Fruit fly (Drosophila melanogaster) whole organism, embryonic: ENCODE results near the gene Mad.

Experiments used
- Adf1 ChIP-seq: fragments of 200-800 bp; sonication (Bioruptor generic); IDR thresholded peaks from 2 replicates; pipeline ENCODE4 v1.3.6; 2022; ENCODE audit warnings: missing biosample characterization, missing genetic modification characterization
- B-H2 ChIP-seq: fragments of 200-800 bp; sonication (Bioruptor generic); optimal IDR thresholded peaks from 2 replicates; lab custom pipeline; 2018; ENCODE audit warnings: missing biosample characterization, mild to moderate bottlenecking, missing genetic modification characterization
- Bgb ChIP-seq: fragments of 200-800 bp; sonication (Bioruptor generic); IDR thresholded peaks from 2 replicates; pipeline ENCODE4 v1.3.6; 2022; ENCODE audit warnings: missing biosample characterization, missing genetic modification characterization; ENCODE audit not compliant: partially characterized antibody
- CG10979 ChIP-seq: fragments of 200-800 bp; sonication (Bioruptor generic); optimal IDR thresholded peaks from 2 replicates; lab custom pipeline; 2018; ENCODE audit warnings: missing biosample characterization, mild to moderate bottlenecking, missing genetic modification characterization, moderate library complexity
- CG13296 ChIP-seq: fragments of 200-800 bp; sonication (Bioruptor generic); optimal IDR thresholded peaks from 3 replicates; lab custom pipeline; 2018; ENCODE audit warnings: missing biosample characterization, mild to moderate bottlenecking, missing genetic modification characterization
- CG18476 ChIP-seq: fragments of 200-800 bp; sonication (Bioruptor generic); optimal IDR thresholded peaks from 2 replicates; lab custom pipeline; 2016; ENCODE audit warnings: missing biosample characterization, mild to moderate bottlenecking, missing genetic modification characterization
- CG34224 ChIP-seq: fragments of 200-800 bp; sonication (Bioruptor generic); IDR thresholded peaks from 3 replicates; pipeline ENCODE4 v1.3.6; 2022; ENCODE audit warnings: missing biosample characterization, missing genetic modification characterization; ENCODE audit not compliant: partially characterized antibody
- CG34376 ChIP-seq: fragments of 200-800 bp; sonication (Bioruptor generic); optimal IDR thresholded peaks from 2 replicates; lab custom pipeline; 2018; ENCODE audit warnings: missing biosample characterization, mild to moderate bottlenecking, missing genetic modification characterization
- CG6272 ChIP-seq: fragments of 200-800 bp; sonication (Bioruptor generic); IDR thresholded peaks from 2 replicates; pipeline ENCODE4 v1.3.6; 2022; ENCODE audit warnings: missing biosample characterization, missing genetic modification characterization
- CG8359 ChIP-seq: fragments of 200-800 bp; sonication (Bioruptor generic); optimal IDR thresholded peaks from 2 replicates; lab custom pipeline; 2017; ENCODE audit warnings: missing biosample characterization, mild to moderate bottlenecking, missing genetic modification characterization, borderline replicate concordance
- CG9609 ChIP-seq: fragments of 200-800 bp; sonication (Bioruptor generic); optimal IDR thresholded peaks from 3 replicates; lab custom pipeline; 2016; ENCODE audit warnings: missing biosample characterization, missing genetic modification characterization
- Dbx ChIP-seq: fragments of 200-800 bp; sonication (Bioruptor generic); IDR thresholded peaks from 3 replicates; pipeline ENCODE4 v1.3.6; 2022; ENCODE audit warnings: missing biosample characterization, missing genetic modification characterization
- Drgx ChIP-seq: fragments of 200-800 bp; sonication (Bioruptor generic); IDR thresholded peaks from 2 replicates; pipeline ENCODE4 v1.3.6; 2022; ENCODE audit warnings: missing biosample characterization, missing genetic modification characterization
- E2f2 ChIP-seq: fragments of 200-800 bp; sonication (Bioruptor generic); IDR thresholded peaks from 2 replicates; pipeline ENCODE4 v1.3.6; 2022; ENCODE audit warnings: missing biosample characterization, missing genetic modification characterization
- Fer1 ChIP-seq: fragments of 200-800 bp; sonication (Bioruptor generic); optimal IDR thresholded peaks from 2 replicates; lab custom pipeline; 2017; ENCODE audit warnings: missing biosample characterization, mild to moderate bottlenecking, missing genetic modification characterization
- HLH4C ChIP-seq: fragments of 200-800 bp; sonication (Bioruptor generic); IDR thresholded peaks from 3 replicates; pipeline ENCODE4 v1.3.6; 2022; ENCODE audit warnings: missing biosample characterization, missing genetic modification characterization; ENCODE audit not compliant: partially characterized antibody
- Hmx ChIP-seq: fragments of 200-800 bp; sonication (Bioruptor generic); optimal IDR thresholded peaks from 2 replicates; lab custom pipeline; 2016; ENCODE audit warnings: missing biosample characterization, missing genetic modification characterization
- Jarid2 ChIP-seq: fragments of 200-800 bp; sonication (Bioruptor generic); optimal IDR thresholded peaks from 3 replicates; lab custom pipeline; 2017; ENCODE audit warnings: mild to moderate bottlenecking, missing biosample characterization, missing genetic modification reagents, missing genetic modification characterization
- Med ChIP-seq: fragments of 200-800 bp; sonication (Bioruptor generic); peaks from one replicate; lab custom pipeline; 2016; ENCODE audit warnings: missing biosample characterization, missing genetic modification characterization, mild to moderate bottlenecking, inconsistent platforms, moderate library complexity
- NFAT ChIP-seq: fragments of 200-800 bp; sonication (Bioruptor generic); IDR thresholded peaks from 2 replicates; pipeline ENCODE4 v1.3.6; 2022; ENCODE audit warnings: missing biosample characterization, missing genetic modification characterization
- Oaz ChIP-seq: fragments of 200-800 bp; sonication (Bioruptor generic); IDR thresholded peaks from 2 replicates; pipeline ENCODE4 v1.3.6; 2022; ENCODE audit warnings: missing biosample characterization, missing genetic modification characterization
- Rfx ChIP-seq: fragments of 200-800 bp; sonication (Bioruptor generic); IDR thresholded peaks from 2 replicates; pipeline ENCODE4 v1.3.6; 2022; ENCODE audit warnings: missing biosample characterization, missing genetic modification characterization
- chinmo ChIP-seq: fragments of 200-800 bp; sonication (Bioruptor generic); IDR thresholded peaks from 4 replicates; pipeline ENCODE4 v1.3.6; 2022; ENCODE audit warnings: missing biosample characterization, missing genetic modification characterization; ENCODE audit not compliant: partially characterized antibody
- chm ChIP-seq: fragments of 200-800 bp; sonication (Bioruptor generic); IDR thresholded peaks from 2 replicates; pipeline ENCODE4 v1.3.6; 2022; ENCODE audit warnings: missing biosample characterization, missing genetic modification characterization
- ci ChIP-seq: fragments of 200-800 bp; sonication (Bioruptor generic); IDR thresholded peaks from 3 replicates; pipeline ENCODE4 v1.3.6; 2022; ENCODE audit warnings: missing biosample characterization, missing genetic modification characterization
- crp ChIP-seq, 2 experiments: fragments of 200-800 bp; sonication (Bioruptor generic); optimal IDR thresholded peaks; 2 replicates in 1 of 2; 3 replicates in 1 of 2; lab custom pipeline; 2017; ENCODE audit warnings: missing biosample characterization in 2 of 2, missing genetic modification characterization in 2 of 2, mild to moderate bottlenecking in 1 of 2, moderate library complexity in 1 of 2
- dan ChIP-seq: fragments of 200-800 bp; sonication (Bioruptor generic); IDR thresholded peaks from 2 replicates; pipeline ENCODE4 v1.3.6; 2022; ENCODE audit warnings: missing biosample characterization, missing genetic modification characterization
- dpn ChIP-seq, 2 experiments: fragments of 200-800 bp; sonication (Bioruptor generic); optimal IDR thresholded peaks; 3 replicates each; lab custom pipeline; 2016; ENCODE audit warnings: missing biosample characterization in 2 of 2, missing genetic modification characterization in 2 of 2
- lab ChIP-seq: fragments of 200-800 bp; sonication (Bioruptor generic); optimal IDR thresholded peaks from 3 replicates; lab custom pipeline; 2017; ENCODE audit warnings: missing biosample characterization, missing genetic modification characterization, mild to moderate bottlenecking, moderate library complexity, missing genetic modification reagents
- nau ChIP-seq: fragments of 200-800 bp; sonication (Bioruptor generic); optimal IDR thresholded peaks from 3 replicates; lab custom pipeline; 2017; ENCODE audit warnings: missing biosample characterization, mild to moderate bottlenecking, missing genetic modification characterization, missing genetic modification reagents
- otp ChIP-seq: fragments of 200-800 bp; sonication (Bioruptor generic); IDR thresholded peaks from 3 replicates; pipeline ENCODE4, ENCODE4 v1.3.6; 2022; ENCODE audit warnings: missing biosample characterization, missing genetic modification characterization
- repo ChIP-seq: fragments of 200-800 bp; sonication (Bioruptor generic); optimal IDR thresholded peaks from 2 replicates; lab custom pipeline; 2016; ENCODE audit warnings: missing biosample characterization, missing genetic modification characterization
- sd ChIP-seq: fragments of 200-800 bp; sonication (Bioruptor generic); optimal IDR thresholded peaks from 3 replicates; lab custom pipeline; 2018; ENCODE audit warnings: missing biosample characterization, mild to moderate bottlenecking, missing genetic modification characterization, moderate library complexity
- slbo ChIP-seq: fragments of 200-800 bp; sonication (Bioruptor generic); IDR thresholded peaks from 2 replicates; pipeline ENCODE4 v1.3.6; 2022; ENCODE audit warnings: missing biosample characterization, missing genetic modification characterization
- tna ChIP-seq: fragments of 200-800 bp; sonication (Bioruptor generic); IDR thresholded peaks from 2 replicates; pipeline ENCODE4 v1.3.6; 2022; ENCODE audit warnings: missing biosample characterization, missing genetic modification characterization; ENCODE audit not compliant: partially characterized antibody
- unc-4 ChIP-seq: fragments of 200-800 bp; sonication (Bioruptor generic); IDR thresholded peaks from 2 replicates; pipeline ENCODE4 v1.3.6; 2022; ENCODE audit warnings: missing biosample characterization, missing genetic modification characterization; ENCODE audit not compliant: partially characterized antibody
- z ChIP-seq: fragments of 200-800 bp; sonication (Bioruptor generic); IDR thresholded peaks from 3 replicates; pipeline ENCODE4 v1.3.6; 2022; ENCODE audit warnings: missing biosample characterization, missing genetic modification characterization
- zen2 ChIP-seq: fragments of 200-800 bp; sonication (Bioruptor generic); IDR thresholded peaks from 3 replicates; pipeline ENCODE4 v1.3.6; 2022; ENCODE audit warnings: missing biosample characterization, missing genetic modification characterization; ENCODE audit not compliant: partially characterized antibody

Mad gene

DNA sequence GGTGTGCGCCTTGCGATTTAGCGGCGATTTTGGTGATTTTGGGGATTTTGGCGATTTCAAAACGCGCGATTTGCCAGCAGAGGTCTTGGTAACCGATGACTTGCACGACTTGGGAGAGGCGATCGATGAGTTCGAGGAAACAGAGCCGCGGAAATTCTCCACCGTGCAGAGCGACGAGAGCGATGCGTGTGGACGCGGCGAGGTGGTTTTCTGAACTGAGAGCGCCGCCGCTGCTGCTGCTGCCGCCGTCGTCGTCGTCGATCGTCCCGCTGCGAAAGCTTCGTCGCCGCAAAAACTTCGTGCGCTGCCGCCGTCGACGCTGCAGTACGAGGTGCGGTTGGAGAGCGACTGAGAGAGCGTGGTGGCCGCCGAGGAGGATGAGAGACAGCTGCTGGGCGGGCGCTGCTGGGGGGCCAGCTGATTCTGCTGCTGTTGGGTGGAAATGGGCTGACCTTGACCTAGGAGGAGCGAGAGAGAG is 34.9 kb downstream of the Mad start (continued):
- TF ChIP-seq Oaz (GFP tag; lab: Robert Waterston, UW) (no peak), E2f2 (no peak; the same call in 1 of the 2 replicates), CG34224 (GFP tag; lab: Robert Waterston, UW) (peak; percentile 67), nau (GFP tag; lab: Kevin White, UChicago) (no peak), chm (GFP tag; lab: Robert Waterston, UW) (peak; percentile 50; the same call in 1 of the 2 replicates), repo (no peak), lab (GFP tag; lab: Kevin White, UChicago) (peak; percentile 37), Fer1 (GFP tag; lab: Kevin White, UChicago) (peak; percentile 26), Jarid2 (peak; percentile 93), Dbx (GFP tag; lab: Robert Waterston, UW) (peak; percentile 47; the same call in 2 of the 3 replicates), CG34376 (GFP tag; lab: Kevin White, UChicago) (peak; percentile 14), otp (GFP tag; lab: Robert Waterston, UW) (0 out of 3 replicates have a peak, but pooled peaks have one; percentile 6), Bgb (peak; percentile 51; the same call in 1 of the 2 replicates), ci (peak; percentile 63; the same call in 2 of the 3 replicates), CG10979 (no peak), Adf1 (peak; percentile 99), CG9609 (GFP tag; lab: Kevin White, UChicago) (no peak), Med (GFP tag; lab: Kevin White, UChicago) (peak; percentile 79), zen2 (GFP tag; lab: Robert Waterston, UW) (peak; percentile 58; the same call in 1 of the 3 replicates), z (GFP tag; lab: Robert Waterston, UW) (peak; percentile 28; the same call in 1 of the 3 replicates), CG6272 (GFP tag; lab: Robert Waterston, UW) (0 out of 2 replicates have a peak, but pooled peaks have one; percentile 16), Rfx (GFP tag; lab: Robert Waterston, UW) (peak; percentile 58; the same call in 1 of the 2 replicates), chinmo (GFP tag; lab: Robert Waterston, UW) (peak; percentile 92; the same call in 3 of the 4 replicates), B-H2 (GFP tag; lab: Kevin White, UChicago) (no peak), Hmx (GFP tag; lab: Kevin White, UChicago) (no peak), unc-4 (GFP tag; lab: Robert Waterston, UW) (peak; percentile 30; the same call in 1 of the 2 replicates), CG13296 (GFP tag; lab: Kevin White, UChicago) (peak; percentile 7), tna (GFP tag; lab: Robert Waterston, UW) (0 out of 2 replicates have a peak, but pooled peaks have one; percentile 12), HLH4C (GFP tag; lab: Robert Waterston, UW) (0 out of 3 replicates have a peak, but pooled peaks have one; percentile 7), slbo (GFP tag; lab: Robert Waterston, UW) (peak; percentile 11; the same call in 1 of the 2 replicates), crp (GFP tag; optimal IDR thresholded peaks at IDR 0.05; lab: Kevin White, UChicago) (peak in 1 of 2 experiments; percentile 67), dan (GFP tag; lab: Robert Waterston, UW) (0 out of 2 replicates have a peak, but pooled peaks have one; percentile 10), NFAT (GFP tag; lab: Robert Waterston, UW) (peak; percentile 45; the same call in 1 of the 2 replicates), CG8359 (GFP tag; lab: Kevin White, UChicago) (no peak), dpn (GFP tag; optimal IDR thresholded peaks at IDR 0.05; lab: Kevin White, UChicago) (peak in 1 of 2 experiments; percentile 10), sd (tag; lab: Kevin White, UChicago) (peak; percentile 35), Drgx (GFP tag; lab: Robert Waterston, UW) (0 out of 2 replicates have a peak, but pooled peaks have one; percentile 30), CG18476 (GFP tag; lab: Kevin White, UChicago) (peak; percentile 70)
